Fruit fly (Drosophila melanogaster) whole organism, embryonic: ENCODE measurements around the gene cni.

ENCODE experiments used
- CG10147 ChIP-seq: fragments of 200-800 bp; sonication (Bioruptor generic); optimal IDR thresholded peaks from 2 replicates; lab custom pipeline; 2019; ENCODE audit warnings: missing biosample characterization, mild to moderate bottlenecking, missing genetic modification characterization, moderate library complexity
- CG1024 ChIP-seq: fragments of 200-800 bp; sonication (Bioruptor generic); IDR thresholded peaks from 2 replicates; pipeline ENCODE4 v1.3.6; 2022; ENCODE audit warnings: missing biosample characterization, missing genetic modification characterization
- CG10366 ChIP-seq: fragments of 200-800 bp; sonication (Bioruptor generic); IDR thresholded peaks from 2 replicates; pipeline ENCODE4 v1.3.6; 2022; ENCODE audit warnings: missing biosample characterization, missing genetic modification characterization
- CG10543 ChIP-seq: fragments of 200-800 bp; sonication (Bioruptor generic); optimal IDR thresholded peaks from 3 replicates; lab custom pipeline; 2017; ENCODE audit warnings: missing biosample characterization, mild to moderate bottlenecking, missing genetic modification characterization, moderate library complexity
- CG11398 ChIP-seq: fragments of 200-800 bp; sonication (Bioruptor generic); optimal IDR thresholded peaks from 2 replicates; lab custom pipeline; 2016; ENCODE audit warnings: missing biosample characterization, missing genetic modification characterization
- CG11456 ChIP-seq: fragments of 200-800 bp; sonication (Bioruptor generic); IDR thresholded peaks from 3 replicates; pipeline ENCODE4 v1.3.6; 2022; ENCODE audit warnings: missing biosample characterization, missing genetic modification characterization
- CG12155 ChIP-seq: fragments of 200-800 bp; sonication (Bioruptor generic); optimal IDR thresholded peaks from 3 replicates; lab custom pipeline; 2016; ENCODE audit warnings: missing biosample characterization, missing genetic modification characterization
- CG12769 ChIP-seq: fragments of 200-800 bp; sonication (Bioruptor generic); optimal IDR thresholded peaks from 2 replicates; lab custom pipeline; 2019; ENCODE audit warnings: missing biosample characterization, mild to moderate bottlenecking, missing genetic modification characterization, moderate library complexity
- CG12942 ChIP-seq: fragments of 200-800 bp; sonication (Bioruptor generic); optimal IDR thresholded peaks from 3 replicates; lab custom pipeline; 2016; ENCODE audit warnings: missing biosample characterization, missing genetic modification characterization
- CG1602 ChIP-seq: fragments of 200-800 bp; sonication (Bioruptor generic); optimal IDR thresholded peaks from 3 replicates; lab custom pipeline; 2016; ENCODE audit warnings: missing biosample characterization, missing genetic modification characterization
- CG17328 ChIP-seq: fragments of 200-800 bp; sonication (Bioruptor generic); IDR thresholded peaks from 2 replicates; pipeline ENCODE4 v1.3.6; 2022; ENCODE audit warnings: missing biosample characterization, missing genetic modification characterization
- CG17385 ChIP-seq: fragments of 200-800 bp; sonication (Bioruptor generic); optimal IDR thresholded peaks from 3 replicates; lab custom pipeline; 2018; ENCODE audit warnings: missing biosample characterization, mild to moderate bottlenecking, missing genetic modification characterization
- CG17912 ChIP-seq: fragments of 200-800 bp; sonication (Bioruptor generic); optimal IDR thresholded peaks from 2 replicates; lab custom pipeline; 2018; ENCODE audit warnings: missing biosample characterization, mild to moderate bottlenecking, missing genetic modification characterization
- CG1832 ChIP-seq: fragments of 200-800 bp; sonication (Bioruptor generic); optimal IDR thresholded peaks from 2 replicates; lab custom pipeline; 2017; ENCODE audit warnings: missing biosample characterization, mild to moderate bottlenecking, missing genetic modification characterization, inconsistent platforms
- CG18764 ChIP-seq: fragments of 200-800 bp; sonication (Bioruptor generic); optimal IDR thresholded peaks from 3 replicates; lab custom pipeline; 2016; ENCODE audit warnings: missing biosample characterization, missing genetic modification characterization
- CG31365 ChIP-seq: fragments of 200-800 bp; sonication (Bioruptor generic); optimal IDR thresholded peaks from 2 replicates; lab custom pipeline; 2018; ENCODE audit warnings: missing biosample characterization, mild to moderate bottlenecking, missing genetic modification characterization
- CG34376 ChIP-seq: fragments of 200-800 bp; sonication (Bioruptor generic); optimal IDR thresholded peaks from 2 replicates; lab custom pipeline; 2018; ENCODE audit warnings: missing biosample characterization, mild to moderate bottlenecking, missing genetic modification characterization
- CG4328 ChIP-seq: fragments of 200-800 bp; sonication (Bioruptor generic); optimal IDR thresholded peaks from 3 replicates; lab custom pipeline; 2017; ENCODE audit warnings: missing biosample characterization, missing genetic modification reagents, missing genetic modification characterization
- CG4617 ChIP-seq: fragments of 200-800 bp; sonication (Bioruptor generic); optimal IDR thresholded peaks from 3 replicates; lab custom pipeline; 2016; ENCODE audit warnings: missing biosample characterization, missing genetic modification characterization, borderline replicate concordance
- CG6654 ChIP-seq: fragments of 200-800 bp; sonication (Bioruptor generic); optimal IDR thresholded peaks from 2 replicates; lab custom pipeline; 2017; ENCODE audit warnings: missing biosample characterization, mild to moderate bottlenecking, missing genetic modification characterization
- CG6854 ChIP-seq: fragments of 200-800 bp; sonication (Bioruptor generic); optimal IDR thresholded peaks from 3 replicates; lab custom pipeline; 2017; ENCODE audit warnings: missing biosample characterization, mild to moderate bottlenecking, missing genetic modification characterization
- CG7271 ChIP-seq: fragments of 200-800 bp; sonication (Bioruptor generic); optimal IDR thresholded peaks from 2 replicates; lab custom pipeline; 2018; ENCODE audit warnings: missing biosample characterization, mild to moderate bottlenecking, missing genetic modification characterization, moderate library complexity
- CTCF ChIP-seq: fragments of 200-800 bp; sonication (Bioruptor generic); optimal IDR thresholded peaks from 2 replicates; lab custom pipeline; 2017; ENCODE audit warnings: missing biosample characterization, mild to moderate bottlenecking, missing genetic modification characterization, moderate library complexity
- D ChIP-seq, 2 experiments: fragments of 200-800 bp in 1 of 2; fragments of >200 bp in 1 of 2; sonication (Bioruptor generic) in 1 of 2; optimal IDR thresholded peaks; 2 replicates in 1 of 2; 3 replicates in 1 of 2; lab custom pipeline; 2017; ENCODE audit warnings: mild to moderate bottlenecking in 1 of 2, missing biosample characterization in 1 of 2, missing genetic modification characterization in 1 of 2, missing genetic modification reagents in 1 of 2
- Dip3 ChIP-seq: fragments of 200-800 bp; sonication (Bioruptor generic); optimal IDR thresholded peaks from 3 replicates; lab custom pipeline; 2016; ENCODE audit warnings: missing biosample characterization, missing genetic modification characterization
- Drgx ChIP-seq: fragments of 200-800 bp; sonication (Bioruptor generic); IDR thresholded peaks from 2 replicates; pipeline ENCODE4 v1.3.6; 2022; ENCODE audit warnings: missing biosample characterization, missing genetic modification characterization
- Ets97D ChIP-seq: fragments of 200-800 bp; sonication (Bioruptor generic); optimal IDR thresholded peaks from 3 replicates; lab custom pipeline; 2016; ENCODE audit warnings: missing biosample characterization, missing genetic modification characterization
- Gsc ChIP-seq: fragments of 200-800 bp; sonication (Bioruptor generic); IDR thresholded peaks from 2 replicates; pipeline ENCODE4 v1.3.6; 2022; ENCODE audit warnings: missing biosample characterization, missing genetic modification characterization
- Hr78 ChIP-seq, 2 experiments: fragments of 200-800 bp in 1 of 2; fragments of >200 bp in 1 of 2; sonication (Bioruptor generic) in 1 of 2; optimal IDR thresholded peaks; 2 replicates each; lab custom pipeline; 2017 to 2019; ENCODE audit warnings: missing biosample characterization in 2 of 2, missing genetic modification characterization in 2 of 2, mild to moderate bottlenecking in 1 of 2, moderate library complexity in 1 of 2
- MESR4 ChIP-seq: fragments of 200-800 bp; sonication (Bioruptor generic); optimal IDR thresholded peaks from 2 replicates; lab custom pipeline; 2018; ENCODE audit warnings: missing biosample characterization, mild to moderate bottlenecking, missing genetic modification characterization, moderate library complexity
- NfI ChIP-seq: fragments of 200-800 bp; sonication (Bioruptor generic); optimal IDR thresholded peaks from 3 replicates; lab custom pipeline; 2018; ENCODE audit warnings: missing biosample characterization, mild to moderate bottlenecking, missing genetic modification characterization, moderate library complexity
- PHDP ChIP-seq: fragments of 200-800 bp; sonication (Bioruptor generic); optimal IDR thresholded peaks from 3 replicates; lab custom pipeline; 2018; ENCODE audit warnings: missing biosample characterization, mild to moderate bottlenecking, missing genetic modification characterization, moderate library complexity
- Pdp1 ChIP-seq, 2 experiments: fragments of 200-800 bp; sonication (Bioruptor generic); optimal IDR thresholded peaks; 3 replicates each; lab custom pipeline; 2016; ENCODE audit warnings: missing biosample characterization in 2 of 2, missing genetic modification characterization in 2 of 2, mild to moderate bottlenecking in 1 of 2, moderate library complexity in 1 of 2
- Ravus ChIP-seq: fragments of 200-800 bp; sonication (Bioruptor generic); IDR thresholded peaks from 2 replicates; pipeline ENCODE4 v1.3.6; 2022; ENCODE audit warnings: missing biosample characterization, missing genetic modification characterization
- Side ChIP-seq: fragments of 200-800 bp; sonication (Bioruptor generic); optimal IDR thresholded peaks from 2 replicates; lab custom pipeline; 2016; ENCODE audit warnings: missing biosample characterization, missing genetic modification characterization
- Vsx1 ChIP-seq: fragments of 200-800 bp; sonication (Bioruptor generic); optimal IDR thresholded peaks from 2 replicates; lab custom pipeline; 2017; ENCODE audit warnings: missing biosample characterization, mild to moderate bottlenecking, missing genetic modification characterization, missing genetic modification reagents
- Xbp1 ChIP-seq: fragments of 200-800 bp; sonication (Bioruptor generic); optimal IDR thresholded peaks from 3 replicates; lab custom pipeline; 2016; ENCODE audit warnings: missing biosample characterization, mild to moderate bottlenecking, missing genetic modification characterization
- ash1 ChIP-seq: fragments of 200-800 bp; sonication (Bioruptor generic); optimal IDR thresholded peaks from 2 replicates; lab custom pipeline; 2018; ENCODE audit warnings: missing biosample characterization, mild to moderate bottlenecking, missing genetic modification characterization
- chn ChIP-seq: fragments of 200-800 bp; sonication (Bioruptor generic); optimal IDR thresholded peaks from 2 replicates; lab custom pipeline; 2016; ENCODE audit warnings: missing biosample characterization, missing genetic modification characterization
- eyg ChIP-seq: fragments of 200-800 bp; sonication (Bioruptor generic); optimal IDR thresholded peaks from 3 replicates; lab custom pipeline; 2016; ENCODE audit warnings: missing biosample characterization, missing genetic modification characterization
- fd64A ChIP-seq: fragments of 200-800 bp; sonication (Bioruptor generic); optimal IDR thresholded peaks from 3 replicates; lab custom pipeline; 2018; ENCODE audit warnings: missing biosample characterization, mild to moderate bottlenecking, missing genetic modification characterization
- grn ChIP-seq: fragments of 200-800 bp; sonication (Bioruptor generic); optimal IDR thresholded peaks from 3 replicates; lab custom pipeline; 2017; ENCODE audit warnings: missing biosample characterization, missing genetic modification characterization
- luna ChIP-seq: fragments of 200-800 bp; sonication (Bioruptor generic); optimal IDR thresholded peaks from 2 replicates; lab custom pipeline; 2016; ENCODE audit warnings: missing biosample characterization, missing genetic modification characterization
- mirr ChIP-seq: fragments of 200-800 bp; sonication (Bioruptor generic); optimal IDR thresholded peaks from 3 replicates; lab custom pipeline; 2018; ENCODE audit warnings: missing biosample characterization, mild to moderate bottlenecking, missing genetic modification characterization
- pb ChIP-seq: fragments of 200-800 bp; sonication (Bioruptor generic); optimal IDR thresholded peaks from 3 replicates; lab custom pipeline; 2016; ENCODE audit warnings: missing biosample characterization, missing genetic modification characterization
- pfk ChIP-seq: fragments of 200-800 bp; sonication (Bioruptor generic); optimal IDR thresholded peaks from 2 replicates; lab custom pipeline; 2018; ENCODE audit warnings: missing biosample characterization, mild to moderate bottlenecking, missing genetic modification characterization, moderate library complexity
- prd ChIP-seq, 3 experiments: fragments of >200 bp in 2 of 3; fragments of 200-800 bp in 1 of 3; sonication (Bioruptor generic) in 1 of 3; optimal IDR thresholded peaks in 2 of 3; IDR thresholded peaks in 1 of 3; 2 replicates in 2 of 3; 3 replicates in 1 of 3; pipeline versions ENCODE4 v1.3.6 to Lab custom; 2017 to 2022; ENCODE audit warnings: missing biosample characterization in 1 of 3, missing genetic modification characterization in 1 of 3
- run ChIP-seq: fragments of 200-800 bp; sonication (Bioruptor generic); optimal IDR thresholded peaks from 3 replicates; lab custom pipeline; 2018; ENCODE audit warnings: missing biosample characterization, mild to moderate bottlenecking, missing genetic modification characterization
- slbo ChIP-seq: fragments of 200-800 bp; sonication (Bioruptor generic); IDR thresholded peaks from 2 replicates; pipeline ENCODE4 v1.3.6; 2022; ENCODE audit warnings: missing biosample characterization, missing genetic modification characterization
- sr ChIP-seq: fragments of 200-800 bp; sonication (Bioruptor generic); IDR thresholded peaks from 3 replicates; pipeline ENCODE4 v1.3.6; 2022; ENCODE audit warnings: missing biosample characterization, missing genetic modification characterization
- toy ChIP-seq: fragments of 200-800 bp; sonication (Bioruptor generic); IDR thresholded peaks from 2 replicates; pipeline ENCODE4 v1.3.6; 2022; ENCODE audit warnings: missing biosample characterization, missing genetic modification characterization

cni gene

DNA sequence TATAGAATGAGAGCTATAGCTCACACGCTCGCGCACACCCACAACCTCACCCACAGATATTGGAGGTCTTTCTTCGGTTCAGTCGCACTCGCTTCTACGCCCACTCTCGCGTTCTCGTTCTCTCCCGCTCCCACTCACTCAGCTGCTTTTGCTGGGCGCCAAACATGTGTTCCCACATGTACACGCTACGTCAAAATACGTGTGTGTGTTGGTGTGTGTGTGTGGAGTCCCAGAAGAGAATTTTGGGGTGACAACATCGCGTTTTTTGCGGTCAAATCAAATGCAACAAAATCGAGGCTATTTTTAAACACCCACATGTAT, 39.1 kb downstream of the cni start (continued):
- no peak for TF ChIP-seq CG6654 (GFP tag; lab: Kevin White, UChicago)
- TF ChIP-seq sr (GFP tag; lab: Robert Waterston, UW) = no peak
- no peak for TF ChIP-seq Dip3 (GFP tag; lab: Kevin White, UChicago)
- no peak for TF ChIP-seq CG31365 (tag; lab: Kevin White, UChicago)
- no peak for TF ChIP-seq CG4617 (GFP tag; lab: Kevin White, UChicago)
- no peak for TF ChIP-seq CG4328 (GFP tag; lab: Kevin White, UChicago)
- no peak for TF ChIP-seq MESR4 (GFP tag; lab: Kevin White, UChicago)
- TF ChIP-seq slbo = no peak
- TF ChIP-seq D (optimal IDR thresholded peaks at IDR 0.05; lab: Kevin White, UChicago) = no peak
- TF ChIP-seq D (GFP tag; optimal IDR thresholded peaks at IDR 0.05; lab: Kevin White, UChicago) = no peak
- no peak for TF ChIP-seq CG12942 (GFP tag; lab: Kevin White, UChicago)
- TF ChIP-seq CG18764 (GFP tag; lab: Kevin White, UChicago) = no peak
- TF ChIP-seq CG1024 (GFP tag; lab: Robert Waterston, UW) = no peak
- no peak for TF ChIP-seq CG11398
- peak; percentile 6 for TF ChIP-seq CG17912 (GFP tag; lab: Kevin White, UChicago)
- TF ChIP-seq CG6854 (GFP tag; lab: Kevin White, UChicago) = peak; percentile 17
- TF ChIP-seq run (tag; lab: Kevin White, UChicago) = peak; percentile 65
- TF ChIP-seq mirr (GFP tag; lab: Kevin White, UChicago) = peak; percentile 88
- no peak for TF ChIP-seq fd64A (GFP tag; lab: Kevin White, UChicago)
- TF ChIP-seq CG34376 (GFP tag; lab: Kevin White, UChicago) = peak; percentile 44
- peak; percentile 5 for TF ChIP-seq CTCF (GFP tag; lab: Kevin White, UChicago)
- TF ChIP-seq Ravus (GFP tag; lab: Robert Waterston, UW) = no peak
- TF ChIP-seq luna (GFP tag; lab: Kevin White, UChicago) = peak; percentile 13
- no peak for TF ChIP-seq CG11456 (GFP tag; lab: Robert Waterston, UW)
- no peak for TF ChIP-seq prd (optimal IDR thresholded peaks at IDR 0.05; lab: Kevin White, UChicago)
- no peak for TF ChIP-seq prd (GFP tag; IDR thresholded peaks at IDR 0.05; lab: Robert Waterston, UW)
- TF ChIP-seq Side (GFP tag; lab: Kevin White, UChicago) = peak; percentile 6
- peak; percentile 89 for TF ChIP-seq pfk (GFP tag; lab: Kevin White, UChicago)
- TF ChIP-seq Vsx1 (GFP tag; lab: Kevin White, UChicago) = no peak
- TF ChIP-seq toy (GFP tag; lab: Robert Waterston, UW) = no peak
- peak; percentile 71 for TF ChIP-seq CG10543 (GFP tag; lab: Kevin White, UChicago)
- TF ChIP-seq Gsc (GFP tag; lab: Robert Waterston, UW) = no peak
- no peak for TF ChIP-seq pb (GFP tag; lab: Kevin White, UChicago)
- TF ChIP-seq CG17328 (GFP tag; lab: Robert Waterston, UW) = no peak
- peak in 1 of 2 experiments; percentile 20 for TF ChIP-seq Hr78 (GFP tag; optimal IDR thresholded peaks at IDR 0.05; lab: Kevin White, UChicago)
- no peak for TF ChIP-seq Ets97D (GFP tag; lab: Kevin White, UChicago)
- TF ChIP-seq CG1832 (GFP tag; lab: Kevin White, UChicago) = peak; percentile 89
- no peak for TF ChIP-seq grn
- no peak for TF ChIP-seq eyg (GFP tag; lab: Kevin White, UChicago)
- TF ChIP-seq CG10366 (GFP tag; lab: Robert Waterston, UW) = no peak
- TF ChIP-seq CG10147 = no peak
- no peak for TF ChIP-seq NfI (GFP tag; lab: Kevin White, UChicago)
- no peak for TF ChIP-seq CG7271 (tag; lab: Kevin White, UChicago)
- TF ChIP-seq CG12769 (tag; lab: Kevin White, UChicago) = peak; percentile 97
- no peak for TF ChIP-seq Drgx (GFP tag; lab: Robert Waterston, UW)
- no peak for TF ChIP-seq Xbp1 (GFP tag; lab: Kevin White, UChicago)
- peak; percentile 43 for TF ChIP-seq ash1 (GFP tag; lab: Kevin White, UChicago)
- no peak for TF ChIP-seq CG17385 (GFP tag; lab: Kevin White, UChicago)
- TF ChIP-seq Pdp1 (GFP tag; optimal IDR thresholded peaks at IDR 0.05; lab: Kevin White, UChicago) = peak in 1 of 2 experiments; percentile 17
- TF ChIP-seq PHDP (tag; lab: Kevin White, UChicago) = no peak
- TF ChIP-seq CG1602 (GFP tag; lab: Kevin White, UChicago) = no peak
- TF ChIP-seq CG12155 (GFP tag; lab: Kevin White, UChicago) = no peak
- TF ChIP-seq chn (GFP tag; lab: Kevin White, UChicago) = peak; percentile 62
